Worm (Caenorhabditis elegans) whole organism, L1 larva: ENCODE data around the gene ippk-1.

Source experiments
- blmp-1 ChIP-seq: fragments of 150-350 bp; optimal IDR thresholded peaks from 2 replicates; lab custom pipeline; 2014; ENCODE audit warnings: missing biosample characterization, missing genetic modification characterization
- efl-3 ChIP-seq: fragments of 200-800 bp; sonication (Bioruptor generic); optimal IDR thresholded peaks from 2 replicates; lab custom pipeline; 2018; ENCODE audit warnings: mild to moderate bottlenecking, missing genetic modification characterization, missing compliant biosample characterization
- fkh-10 ChIP-seq: sonication (generic microtip); optimal IDR thresholded peaks from 2 replicates; lab custom pipeline; 2017; ENCODE audit warnings: missing biosample characterization, missing genetic modification reagents, missing genetic modification characterization
- nhr-11 ChIP-seq: fragments of 150-350 bp; optimal IDR thresholded peaks from 2 replicates; lab custom pipeline; 2014; ENCODE audit warnings: missing biosample characterization, missing genetic modification characterization
- rnt-1 ChIP-seq: sonication (generic microtip); optimal IDR thresholded peaks from 2 replicates; lab custom pipeline; 2016; ENCODE audit warnings: mild to moderate bottlenecking, missing genetic modification characterization, moderate library complexity, missing compliant biosample characterization
- zag-1 ChIP-seq: fragments of 150-350 bp; optimal IDR thresholded peaks from 2 replicates; lab custom pipeline; 2014; ENCODE audit warnings: missing biosample characterization, missing genetic modification characterization

- TF ChIP-seq rnt-1: no peak
- TF ChIP-seq blmp-1 (tag; lab: Kevin White, UChicago): no peak
- TF ChIP-seq efl-3 (GFP tag; lab: Kevin White, UChicago): no peak
- TF ChIP-seq zag-1 (tag; lab: Kevin White, UChicago): no peak
- no peak for TF ChIP-seq nhr-11
- no peak for TF ChIP-seq fkh-10
Measured at ce11 chrII:12005981-12006380, 36.7 kb upstream of the ippk-1 start.
